Worm (Caenorhabditis elegans): ENCODE measurements around the gene sdha-1.

DNA sequence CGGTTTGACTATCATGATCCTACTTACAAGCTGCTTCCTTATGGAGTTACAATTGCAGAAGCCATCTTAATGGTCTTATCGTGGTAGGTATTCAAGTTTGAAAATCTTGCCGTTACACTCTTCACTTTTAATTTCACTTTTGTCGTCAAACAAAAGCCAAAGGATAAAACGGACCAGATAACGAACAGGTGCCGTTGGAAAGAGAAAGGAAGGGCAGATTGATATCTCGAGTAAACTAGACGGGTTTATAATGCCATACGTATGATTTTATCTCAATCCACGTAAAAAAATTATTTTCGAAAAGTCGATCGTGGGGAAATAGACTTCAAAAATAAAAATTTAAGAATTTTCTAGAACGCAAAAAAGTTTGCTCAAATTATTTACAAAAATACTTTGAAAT is 8.2 kb upstream of the sdha-1 start:
- TF ChIP-seq snpc-4 (tag; optimal IDR thresholded peaks at IDR 0.05) (no peak), mdl-1 (tag; optimal IDR thresholded peaks at IDR 0.05) (no peak), zag-1 (tag; optimal IDR thresholded peaks at IDR 0.05) (no peak), ceh-82 (tag; optimal IDR thresholded peaks at IDR 0.05) (no peak), unc-39 (tag; optimal IDR thresholded peaks at IDR 0.05) (no peak), egl-27 (tag; optimal IDR thresholded peaks at IDR 0.05) (no peak), Y55F3AM.14 (GFP tag; optimal IDR thresholded peaks at IDR 0.05) (no peak), nhr-77 (tag; optimal IDR thresholded peaks at IDR 0.05) (no peak), fos-1 (tag; optimal IDR thresholded peaks at IDR 0.05) (no peak), aly-2 (tag; optimal IDR thresholded peaks at IDR 0.05) (no peak), lin-11 (tag; optimal IDR thresholded peaks at IDR 0.05) (no peak), ama-1 (optimal IDR thresholded peaks at IDR 0.05) (no peak), sma-3 (GFP tag; optimal IDR thresholded peaks at IDR 0.05) (no peak), alr-1 (tag; optimal IDR thresholded peaks at IDR 0.05) (no peak)

Measured in whole organism, L2 larva.